Worm (Caenorhabditis elegans) whole organism, young adult: Measurements from ENCODE around the gene T24D5.2.

Source experiments
- B0019.2 ChIP-seq: fragments of 200-800 bp; sonication (Bioruptor generic); conservative IDR thresholded peaks from 2 replicates; pipeline ENCODE4 v1.3.6; 2022; ENCODE audit warnings: missing genetic modification reagents, missing genetic modification characterization, missing compliant biosample characterization
- C17E4.6 ChIP-seq: fragments of 200-800 bp; sonication (Bioruptor generic); IDR thresholded peaks from 2 replicates; pipeline ENCODE4 v1.3.6; 2022; ENCODE audit warnings: missing genetic modification reagents, missing genetic modification characterization, missing compliant biosample characterization
- F37B4.10 ChIP-seq: fragments of 200-800 bp; sonication (Bioruptor generic); IDR thresholded peaks from 2 replicates; pipeline ENCODE4 v1.3.6; 2022; ENCODE audit warnings: missing genetic modification characterization, missing compliant biosample characterization
- F55B11.4 ChIP-seq: sonication (generic microtip); optimal IDR thresholded peaks from 2 replicates; lab custom pipeline; 2016; ENCODE audit warnings: missing compliant biosample characterization, missing genetic modification characterization, borderline replicate concordance; ENCODE audit not compliant: insufficient read depth
- T07F8.4 ChIP-seq: sonication (generic microtip); optimal IDR thresholded peaks from 2 replicates; lab custom pipeline; 2016; ENCODE audit warnings: mild to moderate bottlenecking, missing genetic modification characterization, moderate library complexity, missing compliant biosample characterization
- T26A5.8 ChIP-seq: sonication (generic microtip); optimal IDR thresholded peaks from 2 replicates; lab custom pipeline; 2016; ENCODE audit warnings: missing genetic modification characterization, missing compliant biosample characterization
- Y53F4B.3 ChIP-seq: fragments of 200-800 bp; sonication (Bioruptor generic); IDR thresholded peaks from 2 replicates; pipeline ENCODE4 v1.3.6; 2022; ENCODE audit warnings: missing genetic modification reagents, missing genetic modification characterization, missing compliant biosample characterization
- Y79H2A.3 ChIP-seq: fragments of 200-800 bp; sonication (Bioruptor generic); conservative IDR thresholded peaks from 2 replicates; pipeline ENCODE4 v1.3.6; 2022; ENCODE audit warnings: missing genetic modification reagents, missing genetic modification characterization, missing compliant biosample characterization
- ZK185.1 ChIP-seq: sonication (generic microtip); optimal IDR thresholded peaks from 2 replicates; lab custom pipeline; 2016; ENCODE audit warnings: mild to moderate bottlenecking, missing genetic modification characterization, missing compliant biosample characterization; ENCODE audit not compliant: poor library complexity, severe bottlenecking
- akir-1 ChIP-seq: fragments of 200-800 bp; sonication (Bioruptor generic); optimal IDR thresholded peaks from 2 replicates; lab custom pipeline; 2018; ENCODE audit warnings: mild to moderate bottlenecking, missing genetic modification characterization, moderate library complexity, missing compliant biosample characterization
- aptf-2 ChIP-seq: fragments of 200-800 bp; sonication (Bioruptor generic); conservative IDR thresholded peaks from 2 replicates; pipeline ENCODE4 v1.3.6; 2022; ENCODE audit warnings: missing genetic modification reagents, missing genetic modification characterization, missing compliant biosample characterization
- atf-7 ChIP-seq: sonication (generic microtip); optimal IDR thresholded peaks from 2 replicates; lab custom pipeline; 2017; ENCODE audit warnings: mild to moderate bottlenecking, missing genetic modification characterization, missing compliant biosample characterization
- attf-3 ChIP-seq: fragments of 200-800 bp; sonication (Bioruptor generic); conservative IDR thresholded peaks from 2 replicates; pipeline ENCODE4 v1.3.6; 2022; ENCODE audit warnings: missing genetic modification reagents, missing genetic modification characterization, missing compliant biosample characterization
- attf-5 ChIP-seq: fragments of 200-800 bp; sonication (Bioruptor generic); optimal IDR thresholded peaks from 2 replicates; lab custom pipeline; 2018; ENCODE audit warnings: mild to moderate bottlenecking, missing genetic modification characterization, missing compliant biosample characterization
- bed-2 ChIP-seq: fragments of 200-800 bp; sonication (Bioruptor generic); IDR thresholded peaks from 2 replicates; pipeline ENCODE4 v1.3.6; 2022; ENCODE audit warnings: missing genetic modification reagents, missing genetic modification characterization, missing compliant biosample characterization
- cebp-2 ChIP-seq: fragments of 200-800 bp; sonication (Bioruptor generic); IDR thresholded peaks from 2 replicates; pipeline ENCODE4 v1.3.6; 2022; ENCODE audit warnings: missing genetic modification characterization, missing compliant biosample characterization
- ceh-27 ChIP-seq: fragments of 200-800 bp; sonication (Bioruptor generic); optimal IDR thresholded peaks from 2 replicates; lab custom pipeline; 2018; ENCODE audit warnings: mild to moderate bottlenecking, missing genetic modification characterization, moderate library complexity, missing compliant biosample characterization
- ceh-40 ChIP-seq: fragments of 200-800 bp; sonication (Bioruptor generic); IDR thresholded peaks from 2 replicates; pipeline ENCODE4 v1.3.6; 2022; ENCODE audit warnings: missing genetic modification characterization, missing compliant biosample characterization
- chd-7 ChIP-seq: sonication (generic microtip); optimal IDR thresholded peaks from 2 replicates; lab custom pipeline; 2016; ENCODE audit warnings: mild to moderate bottlenecking, missing genetic modification characterization, moderate library complexity, missing compliant biosample characterization
- die-1 ChIP-seq: sonication (generic microtip); optimal IDR thresholded peaks from 2 replicates; lab custom pipeline; 2016; ENCODE audit warnings: missing genotype, mild to moderate bottlenecking, missing genetic modification characterization, missing compliant biosample characterization
- dox-1 ChIP-seq: fragments of 200-800 bp; sonication (Bioruptor generic); IDR thresholded peaks from 2 replicates; pipeline ENCODE4 v1.3.6; 2022; ENCODE audit warnings: missing genetic modification reagents, missing genetic modification characterization, missing compliant biosample characterization
- egl-18 ChIP-seq: fragments of 200-800 bp; sonication (Bioruptor generic); IDR thresholded peaks from 2 replicates; pipeline ENCODE4 v1.3.6; 2022; ENCODE audit warnings: missing genetic modification reagents, missing genetic modification characterization, missing compliant biosample characterization
- ets-4 ChIP-seq: fragments of 200-800 bp; sonication (Bioruptor generic); optimal IDR thresholded peaks from 2 replicates; lab custom pipeline; 2018; ENCODE audit warnings: mild to moderate bottlenecking, missing genetic modification characterization, missing compliant biosample characterization
- fkh-3 ChIP-seq: sonication (generic microtip); optimal IDR thresholded peaks from 2 replicates; lab custom pipeline; 2016; ENCODE audit warnings: mild to moderate bottlenecking, missing genetic modification characterization, missing compliant biosample characterization
- hlh-12 ChIP-seq: sonication (generic microtip); optimal IDR thresholded peaks from 2 replicates; lab custom pipeline; 2016; ENCODE audit warnings: missing genetic modification characterization, missing compliant biosample characterization
- hrde-1 ChIP-seq: sonication (generic microtip); optimal IDR thresholded peaks from 2 replicates; lab custom pipeline; 2016; ENCODE audit warnings: missing genetic modification characterization, mild to moderate bottlenecking, missing compliant biosample characterization, moderate library complexity, missing genotype, missing genetic modification reagents, borderline replicate concordance
- hsf-1 ChIP-seq: fragments of 200-800 bp; sonication (Bioruptor generic); IDR thresholded peaks from 2 replicates; pipeline ENCODE4 v1.3.6; 2022; ENCODE audit warnings: missing genetic modification reagents, missing genetic modification characterization, missing compliant biosample characterization
- lin-26 ChIP-seq: fragments of 200-800 bp; sonication (Bioruptor generic); IDR thresholded peaks from 2 replicates; pipeline ENCODE4 v1.3.6; 2022; ENCODE audit warnings: missing genetic modification reagents, missing genetic modification characterization, missing compliant biosample characterization
- lir-1 ChIP-seq: fragments of 200-800 bp; sonication (Bioruptor generic); conservative IDR thresholded peaks from 2 replicates; pipeline ENCODE4 v1.3.6; 2022; ENCODE audit warnings: missing genetic modification reagents, missing genetic modification characterization, missing compliant biosample characterization
- madf-6 ChIP-seq: fragments of 200-800 bp; sonication (Bioruptor generic); IDR thresholded peaks from 2 replicates; pipeline ENCODE4 v1.3.6; 2022; ENCODE audit warnings: missing genetic modification reagents, missing genetic modification characterization, missing compliant biosample characterization
- madf-8 ChIP-seq: fragments of 200-800 bp; sonication (Bioruptor generic); conservative IDR thresholded peaks from 2 replicates; pipeline ENCODE4 v1.3.6; 2022; ENCODE audit warnings: missing genetic modification reagents, missing genetic modification characterization, missing compliant biosample characterization
- mel-28 ChIP-seq: sonication (generic microtip); optimal IDR thresholded peaks from 2 replicates; lab custom pipeline; 2016; ENCODE audit warnings: borderline replicate concordance, mild to moderate bottlenecking, missing genetic modification characterization, missing compliant biosample characterization
- nfya-2 ChIP-seq: fragments of 200-800 bp; sonication (Bioruptor generic); IDR thresholded peaks from 2 replicates; pipeline ENCODE4 v1.3.6; 2022; ENCODE audit warnings: missing genetic modification reagents, missing genetic modification characterization, missing compliant biosample characterization
- nfyb-1 ChIP-seq: fragments of 200-800 bp; sonication (Bioruptor generic); IDR thresholded peaks from 2 replicates; pipeline ENCODE4 v1.3.6; 2022; ENCODE audit warnings: missing genetic modification reagents, missing genetic modification characterization, missing compliant biosample characterization
- nhr-27 ChIP-seq: fragments of 200-800 bp; sonication (Bioruptor generic); optimal IDR thresholded peaks from 2 replicates; lab custom pipeline; 2018; ENCODE audit warnings: mild to moderate bottlenecking, missing genetic modification characterization, moderate library complexity, missing compliant biosample characterization
- pbrm-1 ChIP-seq: fragments of 200-800 bp; sonication (Bioruptor generic); IDR thresholded peaks from 2 replicates; pipeline ENCODE4 v1.3.6; 2022; ENCODE audit warnings: missing genetic modification reagents, missing genetic modification characterization, missing compliant biosample characterization
- pha-4 ChIP-seq: fragments of 150-350 bp; sonication (generic microtip); optimal IDR thresholded peaks from 2 replicates; lab custom pipeline; 2014; ENCODE audit warnings: missing biosample characterization, missing genetic modification reagents, missing genetic modification characterization
- rec-8 ChIP-seq, 2 experiments: sonication (generic microtip); optimal IDR thresholded peaks; 2 replicates each; lab custom pipeline; 2016; ENCODE audit warnings: mild to moderate bottlenecking in 2 of 2, missing genetic modification characterization in 2 of 2, missing genetic modification reagents in 2 of 2, missing genotype in 2 of 2, missing biosample characterization in 1 of 2, missing compliant biosample characterization in 1 of 2, moderate library complexity in 1 of 2
- rpc-1 ChIP-seq, 2 experiments: fragments of 150-350 bp in 1 of 2; sonication (generic microtip) in 1 of 2; optimal IDR thresholded peaks; 2 replicates each; lab custom pipeline; 2014 to 2018; ENCODE audit warnings: missing biosample characterization in 1 of 2, missing genetic modification characterization in 1 of 2, missing genetic modification reagents in 1 of 2, missing genotype in 1 of 2
- sdz-38 ChIP-seq: sonication (generic microtip); optimal IDR thresholded peaks from 2 replicates; lab custom pipeline; 2016; ENCODE audit warnings: missing genotype, missing genetic modification characterization, missing compliant biosample characterization
- snpc-1.1 ChIP-seq: sonication (generic microtip); optimal IDR thresholded peaks from 2 replicates; lab custom pipeline; 2017; ENCODE audit warnings: missing genetic modification characterization, mild to moderate bottlenecking, missing compliant biosample characterization, antibody characterized with exemption, moderate library complexity, missing genotype, missing genetic modification reagents; ENCODE audit not compliant: insufficient read depth
- snpc-3.4 ChIP-seq: sonication (generic microtip); optimal IDR thresholded peaks from 2 replicates; lab custom pipeline; 2017; ENCODE audit warnings: missing genetic modification characterization, mild to moderate bottlenecking, missing compliant biosample characterization, antibody characterized with exemption, moderate library complexity, missing genotype, missing genetic modification reagents
- snpc-4 ChIP-seq, 5 experiments: fragments of 150-350 bp in 1 of 5; sonication (generic microtip) in 4 of 5; optimal IDR thresholded peaks; 2 replicates each; lab custom pipeline; 2014 to 2018; ENCODE audit warnings: missing genetic modification characterization in 5 of 5, missing biosample characterization in 3 of 5, antibody characterized with exemption in 2 of 5, mild to moderate bottlenecking in 2 of 5, missing compliant biosample characterization in 2 of 5, missing genotype in 2 of 5, moderate library complexity in 2 of 5, missing genetic modification reagents in 1 of 5
- unc-130 ChIP-seq: sonication (generic microtip); optimal IDR thresholded peaks from 2 replicates; lab custom pipeline; 2016; ENCODE audit warnings: missing genetic modification reagents, missing genetic modification characterization, missing compliant biosample characterization
- unc-62 ChIP-seq: fragments of 150-350 bp; optimal IDR thresholded peaks from 2 replicates; lab custom pipeline; 2014; ENCODE audit warnings: missing biosample characterization, missing genetic modification reagents, missing genetic modification characterization
- xnd-1 ChIP-seq: sonication (generic microtip); optimal IDR thresholded peaks from 2 replicates; lab custom pipeline; 2016; ENCODE audit warnings: missing genotype, missing genetic modification reagents, missing genetic modification characterization, missing compliant biosample characterization

Gene T24D5.2

DNA sequence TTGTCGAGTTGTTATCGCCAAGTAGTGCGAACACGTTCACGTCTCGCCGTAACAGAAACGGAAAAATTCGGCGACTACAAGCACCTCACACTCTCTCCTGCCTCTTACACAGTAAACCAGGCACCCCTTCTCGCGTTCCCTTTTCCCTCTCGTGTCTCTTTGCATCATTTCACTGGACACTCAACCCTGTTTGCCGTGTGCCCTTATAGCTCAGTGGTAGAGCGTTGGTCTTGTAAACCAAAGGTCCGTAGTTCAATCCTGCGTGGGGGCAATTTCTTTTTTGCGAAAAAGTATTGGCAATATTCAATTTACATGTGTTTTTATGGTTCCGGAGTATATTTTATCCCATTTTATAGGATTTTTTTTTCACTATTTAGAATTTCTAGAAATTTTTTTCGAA is 22.7 kb downstream of the T24D5.2 start (continued):
- TF ChIP-seq ceh-27 (peak; percentile 81), unc-62 (no peak), madf-8 (GFP tag; lab: Robert Waterston, UW) (no peak), lin-26 (peak; percentile 98), F37B4.10 (peak; percentile 93; the same call in 1 of the 2 replicates), egl-18 (GFP tag; lab: Robert Waterston, UW) (peak; percentile 84), T26A5.8 (tag; lab: Kevin White, UChicago) (peak; percentile 55), cebp-2 (GFP tag; lab: Robert Waterston, UW) (no peak; the same call in 1 of the 2 replicates), nfya-2 (peak; percentile 94), fkh-3 (tag; lab: Kevin White, UChicago) (peak; percentile 90), akir-1 (peak; percentile 79), xnd-1 (tag; lab: Kevin White, UChicago) (no peak), pha-4 (no peak), lir-1 (peak; percentile 27; the same call in 1 of the 2 replicates), snpc-4 (GFP tag; optimal IDR thresholded peaks at IDR 0.05; lab: Kevin White, UChicago) (peak; percentile 84), snpc-4 (tag; optimal IDR thresholded peaks at IDR 0.05; lab: Kevin White, UChicago) (peak in 1 of 4 experiments; percentile 12), rec-8 (tag; optimal IDR thresholded peaks at IDR 0.05; lab: Kevin White, UChicago) (peak; percentile 85 to 89), ceh-40 (GFP tag; lab: Robert Waterston, UW) (peak; percentile 93), nfyb-1 (GFP tag; lab: Robert Waterston, UW) (peak; percentile 93), T07F8.4 (tag; lab: Kevin White, UChicago) (peak; percentile 79), sdz-38 (tag; lab: Kevin White, UChicago) (peak; percentile 58), C17E4.6 (GFP tag; lab: Robert Waterston, UW) (no peak), hlh-12 (tag; lab: Kevin White, UChicago) (peak; percentile 78), rpc-1 (optimal IDR thresholded peaks at IDR 0.05; lab: Kevin White, UChicago) (peak; percentile 98), rpc-1 (tag; optimal IDR thresholded peaks at IDR 0.05; lab: Kevin White, UChicago) (peak; percentile 98), Y79H2A.3 (GFP tag; lab: Robert Waterston, UW) (no peak), F55B11.4 (tag; lab: Kevin White, UChicago) (no peak), attf-3 (GFP tag; lab: Robert Waterston, UW) (peak; percentile 49), dox-1 (GFP tag; lab: Robert Waterston, UW) (no peak; the same call in 1 of the 2 replicates), Y53F4B.3 (peak; percentile 51; the same call in 1 of the 2 replicates), mel-28 (tag; lab: Kevin White, UChicago) (peak; percentile 50), pbrm-1 (GFP tag; lab: Robert Waterston, UW) (peak; percentile 95), attf-5 (GFP tag; lab: Kevin White, UChicago) (peak; percentile 67), bed-2 (GFP tag; lab: Robert Waterston, UW) (peak; percentile 51; the same call in 1 of the 2 replicates), hsf-1 (GFP tag; lab: Robert Waterston, UW) (peak; percentile 71), snpc-3.4 (tag; lab: Kevin White, UChicago) (peak; percentile 85), aptf-2 (no peak), madf-6 (GFP tag; lab: Robert Waterston, UW) (no peak), B0019.2 (GFP tag; lab: Robert Waterston, UW) (no peak), chd-7 (tag; lab: Kevin White, UChicago) (peak; percentile 86), ZK185.1 (tag; lab: Kevin White, UChicago) (peak; percentile 88), atf-7 (tag; lab: Kevin White, UChicago) (peak; percentile 63), snpc-1.1 (peak; percentile 82), unc-130 (GFP tag; lab: Kevin White, UChicago) (peak; percentile 51), hrde-1 (peak; percentile 75), die-1 (tag; lab: Kevin White, UChicago) (peak; percentile 96), nhr-27 (tag; lab: Kevin White, UChicago) (peak; percentile 60), ets-4 (GFP tag; lab: Kevin White, UChicago) (peak; percentile 76)
